Fruit fly (Drosophila melanogaster) whole organism: Measurements from ENCODE around the gene Acp32CD.

Experiments
- Dll ChIP-seq: fragments of >200 bp; optimal IDR thresholded peaks from 2 replicates; lab custom pipeline; 2017
- EcR ChIP-seq, 2 experiments: fragments of >200 bp; optimal IDR thresholded peaks; 2 replicates each; lab custom pipeline; 2017; ENCODE audit warnings: missing biosample characterization in 2 of 2, missing genetic modification characterization in 2 of 2, missing genetic modification reagents in 2 of 2
- psq ChIP-seq: fragments of >200 bp; optimal IDR thresholded peaks from 2 replicates; lab custom pipeline; 2017
- usp ChIP-seq: fragments of >200 bp; optimal IDR thresholded peaks from 2 replicates; lab custom pipeline; 2017; ENCODE audit warnings: missing biosample characterization, missing genetic modification characterization, mixed read lengths

DNA sequence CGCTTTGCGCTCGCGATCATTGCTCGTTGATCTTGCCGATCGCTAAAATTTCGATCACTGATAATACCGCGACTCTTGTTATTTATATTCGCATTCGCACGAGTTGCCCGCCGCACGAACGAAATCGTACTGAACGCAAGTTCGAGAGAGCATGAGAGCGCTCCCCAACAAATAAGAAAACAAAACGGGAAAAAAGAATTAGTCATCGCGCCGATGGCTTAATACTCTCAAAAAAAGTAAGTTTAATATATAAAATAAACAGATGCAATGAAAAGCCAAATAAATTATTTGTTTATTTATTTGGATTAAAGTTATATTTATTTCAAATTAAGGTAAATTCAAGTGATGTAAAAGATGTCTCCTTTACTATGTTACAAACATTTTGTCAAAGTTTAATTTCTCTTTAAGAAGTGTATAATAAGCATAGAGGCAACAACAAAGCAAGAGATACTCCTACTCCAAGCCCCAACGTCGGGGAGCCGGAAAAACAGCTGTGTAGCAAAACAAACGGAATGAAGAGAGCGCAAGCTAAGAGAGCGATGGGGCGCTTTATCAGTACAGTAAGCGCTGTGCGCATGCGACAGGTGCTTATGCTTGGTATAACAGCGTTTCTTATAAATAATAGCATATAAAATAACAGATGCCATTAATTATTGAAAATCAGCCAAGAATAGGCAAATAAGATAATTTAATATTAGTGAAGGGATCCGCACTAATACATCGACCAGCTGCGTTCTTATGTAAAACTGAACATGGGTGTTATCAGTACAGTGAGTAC is 42.1 kb downstream of the Acp32CD start:
- TF ChIP-seq EcR (GFP tag; optimal IDR thresholded peaks at IDR 0.05; lab: Kevin White, UChicago) (no peak), usp (GFP tag; lab: Kevin White, UChicago) (no peak), psq (lab: Kevin White, UChicago) (no peak), Dll (lab: Kevin White, UChicago) (no peak)
